Fruit fly (Drosophila melanogaster) whole organism, embryonic: ENCODE measurements around the gene Sumo.

Source experiments
- BEAF-32 ChIP-seq: fragments of 200-800 bp; sonication (Bioruptor generic); optimal IDR thresholded peaks from 3 replicates; lab custom pipeline; 2017; ENCODE audit warnings: missing biosample characterization, missing genetic modification characterization, mild to moderate bottlenecking, moderate library complexity, missing genetic modification reagents
- C15 ChIP-seq: fragments of 200-800 bp; sonication (Bioruptor generic); IDR thresholded peaks from 3 replicates; pipeline ENCODE4 v1.3.6; 2022; ENCODE audit warnings: missing biosample characterization, missing genetic modification characterization
- CG11456 ChIP-seq: fragments of 200-800 bp; sonication (Bioruptor generic); IDR thresholded peaks from 3 replicates; pipeline ENCODE4 v1.3.6; 2022; ENCODE audit warnings: missing biosample characterization, missing genetic modification characterization
- CG11695 ChIP-seq: fragments of 200-800 bp; sonication (Bioruptor generic); IDR thresholded peaks from 3 replicates; pipeline ENCODE4 v1.3.6; 2022; ENCODE audit warnings: missing biosample characterization, missing genetic modification characterization
- CG13624 ChIP-seq: fragments of 200-800 bp; sonication (Bioruptor generic); optimal IDR thresholded peaks from 2 replicates; lab custom pipeline; 2016; ENCODE audit warnings: missing biosample characterization, missing genetic modification characterization
- CG14710 ChIP-seq: fragments of 200-800 bp; sonication (Bioruptor generic); optimal IDR thresholded peaks from 3 replicates; lab custom pipeline; 2019; ENCODE audit warnings: missing biosample characterization, mild to moderate bottlenecking, missing genetic modification characterization, moderate library complexity
- CG14860 ChIP-seq: fragments of 200-800 bp; sonication (Bioruptor generic); IDR thresholded peaks from 3 replicates; pipeline ENCODE4 v1.3.6; 2022; ENCODE audit warnings: missing biosample characterization, missing genetic modification characterization; ENCODE audit not compliant: partially characterized antibody
- CG1603 ChIP-seq: fragments of 200-800 bp; sonication (Bioruptor generic); optimal IDR thresholded peaks from 2 replicates; lab custom pipeline; 2019; ENCODE audit warnings: missing biosample characterization, mild to moderate bottlenecking, missing genetic modification characterization, moderate library complexity
- CG17361 ChIP-seq: fragments of 200-800 bp; sonication (Bioruptor generic); IDR thresholded peaks from 3 replicates; pipeline ENCODE4 v1.3.6; 2022; ENCODE audit warnings: missing biosample characterization, missing genetic modification characterization
- CG1792 ChIP-seq: fragments of 200-800 bp; sonication (Bioruptor generic); optimal IDR thresholded peaks from 2 replicates; lab custom pipeline; 2016; ENCODE audit warnings: missing biosample characterization, missing genetic modification characterization
- CG2199 ChIP-seq: fragments of 200-800 bp; sonication (Bioruptor generic); IDR thresholded peaks from 3 replicates; pipeline ENCODE4 v1.3.6; 2022; ENCODE audit warnings: missing biosample characterization, missing genetic modification characterization
- CG2202 ChIP-seq: fragments of 200-800 bp; sonication (Bioruptor generic); optimal IDR thresholded peaks from 2 replicates; lab custom pipeline; 2018; ENCODE audit warnings: missing biosample characterization, mild to moderate bottlenecking, missing genetic modification characterization
- CG31388 ChIP-seq: fragments of 200-800 bp; sonication (Bioruptor generic); optimal IDR thresholded peaks from 2 replicates; lab custom pipeline; 2016; ENCODE audit warnings: missing biosample characterization, missing genetic modification characterization
- CG34224 ChIP-seq: fragments of 200-800 bp; sonication (Bioruptor generic); IDR thresholded peaks from 3 replicates; pipeline ENCODE4 v1.3.6; 2022; ENCODE audit warnings: missing biosample characterization, missing genetic modification characterization; ENCODE audit not compliant: partially characterized antibody
- CG34422 ChIP-seq: fragments of 200-800 bp; sonication (Bioruptor generic); IDR thresholded peaks from 3 replicates; pipeline ENCODE4 v1.3.6; 2022; ENCODE audit warnings: missing biosample characterization, missing genetic modification characterization
- CG43689 ChIP-seq: fragments of 200-800 bp; sonication (Bioruptor generic); IDR thresholded peaks from 2 replicates; pipeline ENCODE4 v1.3.6; 2022; ENCODE audit warnings: missing biosample characterization, missing genetic modification characterization
- CG4820 ChIP-seq: fragments of 200-800 bp; sonication (Bioruptor generic); optimal IDR thresholded peaks from 3 replicates; lab custom pipeline; 2016; ENCODE audit warnings: missing biosample characterization, missing genetic modification characterization
- CG5953 ChIP-seq: fragments of 200-800 bp; sonication (Bioruptor generic); IDR thresholded peaks from 2 replicates; pipeline ENCODE4 v1.3.6; 2022; ENCODE audit warnings: missing biosample characterization, missing genetic modification characterization
- CG7372 ChIP-seq: fragments of 200-800 bp; sonication (Bioruptor generic); IDR thresholded peaks from 2 replicates; pipeline ENCODE4 v1.3.6; 2022; ENCODE audit warnings: missing biosample characterization, missing genetic modification characterization
- CG7745 ChIP-seq: fragments of 200-800 bp; sonication (Bioruptor generic); optimal IDR thresholded peaks from 2 replicates; lab custom pipeline; 2018; ENCODE audit warnings: missing biosample characterization, mild to moderate bottlenecking, missing genetic modification characterization, moderate library complexity
- CG8478 ChIP-seq: fragments of >200 bp; optimal IDR thresholded peaks from 2 replicates; lab custom pipeline; 2018
- D ChIP-seq, 2 experiments: fragments of 200-800 bp in 1 of 2; fragments of >200 bp in 1 of 2; sonication (Bioruptor generic) in 1 of 2; optimal IDR thresholded peaks; 2 replicates in 1 of 2; 3 replicates in 1 of 2; lab custom pipeline; 2017; ENCODE audit warnings: mild to moderate bottlenecking in 1 of 2, missing biosample characterization in 1 of 2, missing genetic modification characterization in 1 of 2, missing genetic modification reagents in 1 of 2
- Doc2 ChIP-seq: fragments of 200-800 bp; sonication (Bioruptor generic); IDR thresholded peaks from 2 replicates; pipeline ENCODE4 v1.3.6; 2022; ENCODE audit warnings: missing biosample characterization, missing genetic modification characterization
- E2f2 ChIP-seq: fragments of 200-800 bp; sonication (Bioruptor generic); IDR thresholded peaks from 2 replicates; pipeline ENCODE4 v1.3.6; 2022; ENCODE audit warnings: missing biosample characterization, missing genetic modification characterization
- Hr3 ChIP-seq: fragments of 200-800 bp; sonication (Bioruptor generic); optimal IDR thresholded peaks from 3 replicates; lab custom pipeline; 2016; ENCODE audit warnings: missing biosample characterization, missing genetic modification characterization
- Hsf ChIP-seq: fragments of 200-800 bp; sonication (Bioruptor generic); optimal IDR thresholded peaks from 3 replicates; lab custom pipeline; 2016; ENCODE audit warnings: missing biosample characterization, missing genetic modification characterization
- Lpt ChIP-seq: fragments of >200 bp; optimal IDR thresholded peaks from 2 replicates; lab custom pipeline; 2018; ENCODE audit warnings: missing biosample characterization, missing genetic modification characterization
- NC2α ChIP-seq: fragments of 200-800 bp; sonication (Bioruptor generic); optimal IDR thresholded peaks from 2 replicates; lab custom pipeline; 2016; ENCODE audit warnings: missing biosample characterization, missing genetic modification characterization
- NC2β ChIP-seq: fragments of 200-800 bp; sonication (Bioruptor generic); optimal IDR thresholded peaks from 2 replicates; lab custom pipeline; 2016; ENCODE audit warnings: missing biosample characterization, missing genetic modification characterization
- Sox100B ChIP-seq: fragments of 200-800 bp; sonication (Bioruptor generic); optimal IDR thresholded peaks from 3 replicates; lab custom pipeline; 2018; ENCODE audit warnings: missing biosample characterization, mild to moderate bottlenecking, missing genetic modification characterization
- Tbp ChIP-seq: fragments of >200 bp; optimal IDR thresholded peaks from 2 replicates; lab custom pipeline; 2018; ENCODE audit warnings: missing biosample characterization, missing genetic modification characterization
- Vsx1 ChIP-seq: fragments of 200-800 bp; sonication (Bioruptor generic); optimal IDR thresholded peaks from 2 replicates; lab custom pipeline; 2017; ENCODE audit warnings: missing biosample characterization, mild to moderate bottlenecking, missing genetic modification characterization, missing genetic modification reagents
- abd-A ChIP-seq: fragments of 200-800 bp; sonication (Bioruptor generic); optimal IDR thresholded peaks from 3 replicates; lab custom pipeline; 2019; ENCODE audit warnings: missing biosample characterization, mild to moderate bottlenecking, missing genetic modification characterization, moderate library complexity
- cas ChIP-seq: fragments of 200-800 bp; sonication (Bioruptor generic); IDR thresholded peaks from 2 replicates; pipeline ENCODE4 v1.3.6; 2022; ENCODE audit warnings: missing biosample characterization, missing genetic modification characterization
- fd102C ChIP-seq: fragments of 200-800 bp; sonication (Bioruptor generic); optimal IDR thresholded peaks from 2 replicates; lab custom pipeline; 2018; ENCODE audit warnings: missing biosample characterization, mild to moderate bottlenecking, missing genetic modification characterization, moderate library complexity
- fu2 ChIP-seq: fragments of 200-800 bp; sonication (Bioruptor generic); optimal IDR thresholded peaks from 2 replicates; lab custom pipeline; 2016; ENCODE audit warnings: missing biosample characterization, missing genetic modification characterization
- gce ChIP-seq: fragments of 200-800 bp; sonication (Bioruptor generic); IDR thresholded peaks from 3 replicates; pipeline ENCODE4 v1.3.6; 2022; ENCODE audit warnings: missing biosample characterization, missing genetic modification characterization
- gt ChIP-seq: fragments of 200-800 bp; sonication (Bioruptor generic); IDR thresholded peaks from 2 replicates; pipeline ENCODE4 v1.3.6; 2022; ENCODE audit warnings: missing biosample characterization, missing genetic modification characterization
- ken ChIP-seq: fragments of 200-800 bp; sonication (Bioruptor generic); IDR thresholded peaks from 3 replicates; pipeline ENCODE4 v1.3.6; 2022; ENCODE audit warnings: missing biosample characterization, missing genetic modification characterization
- kni ChIP-seq: fragments of 200-800 bp; sonication (Bioruptor generic); optimal IDR thresholded peaks from 3 replicates; lab custom pipeline; 2017; ENCODE audit warnings: mild to moderate bottlenecking, missing biosample characterization, missing genetic modification reagents, missing genetic modification characterization
- lov ChIP-seq, 2 experiments: fragments of 200-800 bp in 1 of 2; fragments of >200 bp in 1 of 2; sonication (Bioruptor generic) in 1 of 2; IDR thresholded peaks in 1 of 2; optimal IDR thresholded peaks in 1 of 2; 2 replicates in 1 of 2; 3 replicates in 1 of 2; pipeline versions ENCODE4 v1.3.6 to Lab custom; 2017 to 2022; ENCODE audit warnings: missing biosample characterization in 1 of 2, missing genetic modification characterization in 1 of 2
- otp ChIP-seq: fragments of 200-800 bp; sonication (Bioruptor generic); IDR thresholded peaks from 3 replicates; pipeline ENCODE4, ENCODE4 v1.3.6; 2022; ENCODE audit warnings: missing biosample characterization, missing genetic modification characterization
- pita ChIP-seq: fragments of 200-800 bp; sonication (Bioruptor generic); optimal IDR thresholded peaks from 2 replicates; lab custom pipeline; 2017; ENCODE audit warnings: missing biosample characterization, mild to moderate bottlenecking, missing genetic modification characterization
- pnt ChIP-seq: fragments of 200-800 bp; sonication (Bioruptor generic); optimal IDR thresholded peaks from 3 replicates; lab custom pipeline; 2016; ENCODE audit warnings: missing biosample characterization, missing genetic modification characterization
- slp2 ChIP-seq: fragments of 200-800 bp; sonication (Bioruptor generic); optimal IDR thresholded peaks from 2 replicates; lab custom pipeline; 2016; ENCODE audit warnings: missing biosample characterization, missing genetic modification characterization
- sr ChIP-seq: fragments of 200-800 bp; sonication (Bioruptor generic); IDR thresholded peaks from 3 replicates; pipeline ENCODE4 v1.3.6; 2022; ENCODE audit warnings: missing biosample characterization, missing genetic modification characterization
- ssp ChIP-seq: fragments of 200-800 bp; sonication (Bioruptor generic); IDR thresholded peaks from 2 replicates; pipeline ENCODE4 v1.3.6; 2022; ENCODE audit warnings: missing biosample characterization, missing genetic modification characterization
- trem ChIP-seq: fragments of 200-800 bp; optimal IDR thresholded peaks from 3 replicates; lab custom pipeline; 2019; ENCODE audit warnings: missing biosample characterization, mild to moderate bottlenecking, missing genetic modification characterization, moderate library complexity
- wdn ChIP-seq: fragments of 200-800 bp; sonication (Bioruptor generic); IDR thresholded peaks from 2 replicates; pipeline ENCODE4 v1.3.6; 2022; ENCODE audit warnings: missing biosample characterization, missing genetic modification characterization
- zf30C ChIP-seq: fragments of 200-800 bp; sonication (Bioruptor generic); optimal IDR thresholded peaks from 3 replicates; lab custom pipeline; 2018; ENCODE audit warnings: missing biosample characterization, mild to moderate bottlenecking, missing genetic modification characterization

Gene Sumo

DNA sequence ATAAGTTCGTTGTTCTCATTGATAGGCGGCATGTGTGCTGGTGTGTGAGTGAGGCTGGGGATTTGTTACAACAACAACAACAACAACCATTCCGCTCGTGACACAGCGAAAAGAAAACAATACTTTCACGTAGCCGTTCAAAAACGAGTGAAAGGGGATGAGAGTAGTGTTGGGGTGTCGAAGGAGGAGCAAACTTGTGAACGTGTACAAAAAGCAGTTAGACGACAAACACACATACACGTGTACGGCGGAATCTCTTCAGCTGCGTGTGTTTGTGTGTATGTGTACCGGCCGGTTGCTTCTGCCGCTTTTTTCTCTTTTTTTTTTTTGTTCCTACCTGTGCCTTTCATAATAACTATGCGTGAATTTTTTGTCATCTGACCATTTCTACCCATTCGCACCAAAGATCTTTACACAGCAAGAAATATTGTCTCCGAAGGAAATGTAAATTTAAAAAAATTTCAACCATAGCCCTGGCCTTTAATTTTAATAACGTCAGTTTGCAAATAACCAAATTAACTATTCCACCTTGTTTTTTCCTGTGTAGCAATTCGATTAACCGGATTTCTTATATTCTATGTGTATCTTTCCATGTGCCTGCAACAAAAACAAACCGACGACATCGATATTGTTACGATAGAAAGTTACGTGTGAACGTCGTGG lies 45.2 kb downstream of the Sumo start (continued):
- TF ChIP-seq lov (optimal IDR thresholded peaks at IDR 0.05; lab: Kevin White, UChicago) (no peak), lov (GFP tag; IDR thresholded peaks at IDR 0.05; lab: Robert Waterston, UW) (peak; percentile 69; the same call in 1 of the 3 replicates), slp2 (GFP tag; lab: Kevin White, UChicago) (peak; percentile 80), CG43689 (GFP tag; lab: Robert Waterston, UW) (no peak), kni (GFP tag; lab: Kevin White, UChicago) (peak; percentile 31), CG14860 (GFP tag; lab: Robert Waterston, UW) (no peak), CG5953 (GFP tag; lab: Robert Waterston, UW) (peak; percentile 76), fd102C (no peak), CG7745 (tag; lab: Kevin White, UChicago) (no peak), Hsf (peak; percentile 73), sr (GFP tag; lab: Robert Waterston, UW) (no peak), fu2 (GFP tag; lab: Kevin White, UChicago) (peak; percentile 54), CG11456 (no peak), NC2α (GFP tag; lab: Kevin White, UChicago) (peak; percentile 7), CG17361 (0 out of 3 replicates have a peak, but pooled peaks have one; percentile 58), CG2199 (GFP tag; lab: Robert Waterston, UW) (peak; percentile 46; the same call in 2 of the 3 replicates), BEAF-32 (GFP tag; lab: Kevin White, UChicago) (no peak), Tbp (GFP tag; lab: Kevin White, UChicago) (no peak), Sox100B (GFP tag; lab: Kevin White, UChicago) (peak; percentile 41), CG14710 (peak; percentile 60), ken (GFP tag; lab: Robert Waterston, UW) (peak; percentile 83), wdn (GFP tag; lab: Robert Waterston, UW) (no peak; the same call in 1 of the 2 replicates), E2f2 (peak; percentile 48), CG1603 (tag; lab: Kevin White, UChicago) (peak; percentile 81), gt (no peak; the same call in 1 of the 2 replicates), Hr3 (GFP tag; lab: Kevin White, UChicago) (peak; percentile 35), CG2202 (peak; percentile 43), CG8478 (lab: Kevin White, UChicago) (no peak), zf30C (GFP tag; lab: Kevin White, UChicago) (peak; percentile 89), trem (tag; lab: Kevin White, UChicago) (peak; percentile 37), CG7372 (peak; percentile 24; the same call in 1 of the 2 replicates), Lpt (GFP tag; lab: Kevin White, UChicago) (no peak), gce (GFP tag; lab: Robert Waterston, UW) (no peak), pita (GFP tag; lab: Kevin White, UChicago) (no peak), CG13624 (GFP tag; lab: Kevin White, UChicago) (peak; percentile 62), otp (GFP tag; lab: Robert Waterston, UW) (no peak; the same call in 2 of the 3 replicates), cas (GFP tag; lab: Robert Waterston, UW) (no peak), ssp (no peak; the same call in 1 of the 2 replicates), C15 (GFP tag; lab: Robert Waterston, UW) (0 out of 3 replicates have a peak, but pooled peaks have one; percentile 55), CG4820 (GFP tag; lab: Kevin White, UChicago) (peak; percentile 72), NC2β (GFP tag; lab: Kevin White, UChicago) (peak; percentile 61), Vsx1 (GFP tag; lab: Kevin White, UChicago) (no peak), CG31388 (GFP tag; lab: Kevin White, UChicago) (no peak), abd-A (tag; lab: Kevin White, UChicago) (no peak), pnt (GFP tag; lab: Kevin White, UChicago) (peak; percentile 62), CG11695 (GFP tag; lab: Robert Waterston, UW) (peak; percentile 76), CG34224 (GFP tag; lab: Robert Waterston, UW) (no peak), CG34422 (peak; percentile 74), D (optimal IDR thresholded peaks at IDR 0.05; lab: Kevin White, UChicago) (no peak), D (GFP tag; optimal IDR thresholded peaks at IDR 0.05; lab: Kevin White, UChicago) (peak; percentile 60), CG1792 (GFP tag; lab: Kevin White, UChicago) (peak; percentile 57), Doc2 (GFP tag; lab: Robert Waterston, UW) (no peak)
